Fruit fly (Drosophila melanogaster): Measurements from ENCODE around the gene CG34012.

dm6 chr3L:11083605-11084004 lies 25.7 kb downstream of the CG34012 start:
- no peak for TF ChIP-seq CG8478 (optimal IDR thresholded peaks at IDR 0.05)
- TF ChIP-seq CTCF (optimal IDR thresholded peaks at IDR 0.05), result no peak
